Worm (Caenorhabditis elegans) whole organism, late embryonic: Measurements from ENCODE around the gene Y119D3B.14.
A peak's percentile ranks its signal among the peaks of the same experiment; 100 is the strongest.

Experiments
- C38D4.7 ChIP-seq: fragments of 200-800 bp; sonication (Bioruptor generic); optimal IDR thresholded peaks from 2 replicates; lab custom pipeline; 2018; ENCODE audit warnings: mild to moderate bottlenecking, missing genetic modification characterization, moderate library complexity, missing compliant biosample characterization
- F13H6.1 ChIP-seq: sonication (generic microtip); optimal IDR thresholded peaks from 2 replicates; lab custom pipeline; 2016; ENCODE audit warnings: missing genetic modification characterization, missing compliant biosample characterization
- K02D7.2 ChIP-seq: sonication (generic microtip); optimal IDR thresholded peaks from 2 replicates; lab custom pipeline; 2017; ENCODE audit warnings: mild to moderate bottlenecking, missing genetic modification characterization, missing compliant biosample characterization
- T23F11.4 ChIP-seq: fragments of 200-800 bp; sonication (Bioruptor generic); optimal IDR thresholded peaks from 2 replicates; lab custom pipeline; 2018; ENCODE audit warnings: mild to moderate bottlenecking, missing genetic modification characterization, missing compliant biosample characterization
- ahr-1 ChIP-seq: sonication (generic microtip); optimal IDR thresholded peaks from 2 replicates; lab custom pipeline; 2016; ENCODE audit warnings: missing genetic modification characterization, missing compliant biosample characterization
- ama-1 ChIP-seq: fragments of 150-350 bp; optimal IDR thresholded peaks from 2 replicates; lab custom pipeline; 2014
- ceh-14 ChIP-seq: sonication (generic microtip); optimal IDR thresholded peaks from 2 replicates; lab custom pipeline; 2016; ENCODE audit warnings: missing genotype, missing genetic modification characterization, missing compliant biosample characterization
- ceh-18 ChIP-seq: sonication (generic microtip); optimal IDR thresholded peaks from 2 replicates; lab custom pipeline; 2016; ENCODE audit warnings: missing genetic modification characterization, missing compliant biosample characterization
- ceh-19 ChIP-seq: fragments of 200-800 bp; sonication (Bioruptor generic); optimal IDR thresholded peaks from 2 replicates; lab custom pipeline; 2018; ENCODE audit warnings: mild to moderate bottlenecking, missing genetic modification characterization, missing compliant biosample characterization
- ceh-24 ChIP-seq: sonication (generic microtip); optimal IDR thresholded peaks from 2 replicates; lab custom pipeline; 2016; ENCODE audit warnings: mild to moderate bottlenecking, missing genetic modification characterization, missing compliant biosample characterization
- ceh-30 ChIP-seq: fragments of 150-350 bp; optimal IDR thresholded peaks from 2 replicates; lab custom pipeline; 2014; ENCODE audit warnings: missing biosample characterization, missing genetic modification characterization
- ceh-34 ChIP-seq: sonication (generic microtip); optimal IDR thresholded peaks from 2 replicates; lab custom pipeline; 2016; ENCODE audit warnings: mild to moderate bottlenecking, missing genetic modification characterization, missing compliant biosample characterization
- ceh-45 ChIP-seq: fragments of 200-800 bp; sonication (Bioruptor generic); IDR thresholded peaks from 2 replicates; pipeline ENCODE4 v1.3.6; 2022; ENCODE audit warnings: missing genetic modification reagents, missing genetic modification characterization, missing compliant biosample characterization
- ceh-48 ChIP-seq: sonication (generic microtip); optimal IDR thresholded peaks from 2 replicates; lab custom pipeline; 2016; ENCODE audit warnings: missing genetic modification characterization, inconsistent platforms, missing compliant biosample characterization
- ceh-6 ChIP-seq: fragments of 200-800 bp; sonication (Bioruptor generic); optimal IDR thresholded peaks from 2 replicates; lab custom pipeline; 2018; ENCODE audit warnings: mild to moderate bottlenecking, missing genetic modification characterization, missing compliant biosample characterization
- che-1 ChIP-seq: sonication (generic microtip); optimal IDR thresholded peaks from 2 replicates; lab custom pipeline; 2016; ENCODE audit warnings: mild to moderate bottlenecking, missing genetic modification characterization, missing compliant biosample characterization
- dve-1 ChIP-seq: sonication (generic microtip); optimal IDR thresholded peaks from 2 replicates; lab custom pipeline; 2017; ENCODE audit warnings: antibody characterized with exemption, mild to moderate bottlenecking, missing genetic modification characterization, missing compliant biosample characterization
- elt-2 ChIP-seq: sonication (generic microtip); optimal IDR thresholded peaks from 2 replicates; lab custom pipeline; 2016; ENCODE audit warnings: missing genetic modification reagents, missing genetic modification characterization, missing compliant biosample characterization
- elt-4 ChIP-seq: sonication (generic microtip); optimal IDR thresholded peaks from 2 replicates; lab custom pipeline; 2016; ENCODE audit warnings: missing genetic modification characterization, missing compliant biosample characterization
- fax-1 ChIP-seq: sonication (generic microtip); optimal IDR thresholded peaks from 2 replicates; lab custom pipeline; 2016; ENCODE audit warnings: missing genotype, missing genetic modification characterization, missing compliant biosample characterization
- fkh-10 ChIP-seq: fragments of 150-350 bp; optimal IDR thresholded peaks from 2 replicates; lab custom pipeline; 2014; ENCODE audit warnings: missing biosample characterization, missing genetic modification reagents, missing genetic modification characterization
- fkh-6 ChIP-seq: sonication (generic microtip); optimal IDR thresholded peaks from 2 replicates; lab custom pipeline; 2016; ENCODE audit warnings: missing genetic modification characterization, missing compliant biosample characterization
- hlh-13 ChIP-seq: fragments of 200-800 bp; sonication (Bioruptor generic); optimal IDR thresholded peaks from 2 replicates; lab custom pipeline; 2018; ENCODE audit warnings: mild to moderate bottlenecking, missing genetic modification characterization, missing compliant biosample characterization
- hlh-30 ChIP-seq: sonication (generic microtip); optimal IDR thresholded peaks from 2 replicates; lab custom pipeline; 2017; ENCODE audit warnings: antibody characterized with exemption, missing genetic modification characterization, missing compliant biosample characterization; ENCODE audit not compliant: insufficient read depth
- hlh-6 ChIP-seq: sonication (generic microtip); optimal IDR thresholded peaks from 2 replicates; lab custom pipeline; 2016; ENCODE audit warnings: missing genotype, missing genetic modification characterization, missing compliant biosample characterization
- lin-11 ChIP-seq: fragments of 200-800 bp; sonication (Bioruptor generic); optimal IDR thresholded peaks from 2 replicates; lab custom pipeline; 2018; ENCODE audit warnings: mild to moderate bottlenecking, missing genetic modification characterization, missing compliant biosample characterization
- madf-2 ChIP-seq: sonication (generic microtip); optimal IDR thresholded peaks from 2 replicates; lab custom pipeline; 2017; ENCODE audit warnings: missing genetic modification characterization, missing compliant biosample characterization
- mec-3 ChIP-seq: sonication (generic microtip); optimal IDR thresholded peaks from 2 replicates; lab custom pipeline; 2016; ENCODE audit warnings: borderline replicate concordance, missing genetic modification characterization, missing compliant biosample characterization
- nhr-232 ChIP-seq: sonication (generic microtip); optimal IDR thresholded peaks from 2 replicates; lab custom pipeline; 2016; ENCODE audit warnings: missing genetic modification characterization, missing compliant biosample characterization
- pha-2 ChIP-seq: sonication (generic microtip); optimal IDR thresholded peaks from 2 replicates; lab custom pipeline; 2017; ENCODE audit warnings: mild to moderate bottlenecking, missing genetic modification characterization, missing compliant biosample characterization
- pqm-1 ChIP-seq: sonication (generic microtip); optimal IDR thresholded peaks from 2 replicates; lab custom pipeline; 2016; ENCODE audit warnings: missing genetic modification characterization, missing compliant biosample characterization
- ref-2 ChIP-seq: sonication (generic microtip); optimal IDR thresholded peaks from 2 replicates; lab custom pipeline; 2016; ENCODE audit warnings: missing genetic modification characterization, missing compliant biosample characterization
- sdc-2 ChIP-seq: sonication (generic microtip); optimal IDR thresholded peaks from 2 replicates; lab custom pipeline; 2016; ENCODE audit warnings: missing genotype, missing genetic modification characterization, missing compliant biosample characterization
- sox-4 ChIP-seq: sonication (generic microtip); optimal IDR thresholded peaks from 2 replicates; lab custom pipeline; 2017; ENCODE audit warnings: mild to moderate bottlenecking, missing genetic modification characterization, inconsistent platforms, missing compliant biosample characterization
- syd-9 ChIP-seq: sonication (generic microtip); optimal IDR thresholded peaks from 2 replicates; lab custom pipeline; 2016; ENCODE audit warnings: mild to moderate bottlenecking, missing genetic modification characterization, moderate library complexity, missing compliant biosample characterization
- tbx-2 ChIP-seq: sonication (generic microtip); optimal IDR thresholded peaks from 2 replicates; lab custom pipeline; 2016; ENCODE audit warnings: missing genetic modification characterization, missing compliant biosample characterization
- tbx-7 ChIP-seq: sonication (generic microtip); optimal IDR thresholded peaks from 2 replicates; lab custom pipeline; 2016; ENCODE audit warnings: missing genotype, missing genetic modification characterization, missing compliant biosample characterization
- ttx-3 ChIP-seq: sonication (generic microtip); optimal IDR thresholded peaks from 2 replicates; lab custom pipeline; 2016; ENCODE audit warnings: missing genetic modification reagents, missing genetic modification characterization, missing compliant biosample characterization
- unc-86 ChIP-seq: sonication (generic microtip); optimal IDR thresholded peaks from 2 replicates; lab custom pipeline; 2016; ENCODE audit warnings: missing genetic modification characterization, missing compliant biosample characterization

The Y119D3B.14 gene

ce11 chrIII:1218221-1218620 is 24.6 kb upstream of the Y119D3B.14 start (continued):
- TF ChIP-seq hlh-30 (tag; lab: Kevin White, UChicago): no peak
- no peak for TF ChIP-seq fkh-10 (GFP tag; lab: Kevin White, UChicago)
- peak; percentile 29 for TF ChIP-seq ttx-3 (tag; lab: Kevin White, UChicago)

DNA sequence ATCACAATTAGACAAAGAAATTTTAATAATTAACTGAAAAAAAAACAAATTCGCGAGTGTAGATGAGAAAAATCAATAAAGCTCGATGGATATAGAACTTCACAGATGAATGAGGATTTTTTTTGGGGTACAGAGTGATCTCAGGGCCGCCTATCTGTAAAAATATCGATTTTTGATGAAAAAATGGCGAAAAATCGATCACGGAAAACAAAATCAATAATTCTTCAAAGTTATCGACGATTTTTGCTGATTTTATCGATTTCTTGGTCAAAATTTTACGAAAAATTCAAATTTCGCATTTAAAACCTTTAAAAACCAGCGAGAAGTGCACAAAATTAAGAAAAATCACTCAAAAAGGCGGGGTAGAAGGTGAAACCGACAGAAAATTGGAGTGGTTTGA is 22.5 kb upstream of the Y119D3B.14 start:
- TF ChIP-seq ahr-1 (tag; lab: Kevin White, UChicago) (no peak), ceh-34 (tag; lab: Kevin White, UChicago) (no peak), elt-4 (tag; lab: Kevin White, UChicago) (no peak), madf-2 (tag; lab: Kevin White, UChicago) (no peak), ceh-48 (tag; lab: Kevin White, UChicago) (no peak), ceh-14 (tag; lab: Kevin White, UChicago) (no peak), ceh-18 (no peak), ceh-24 (tag; lab: Kevin White, UChicago) (no peak)

DNA sequence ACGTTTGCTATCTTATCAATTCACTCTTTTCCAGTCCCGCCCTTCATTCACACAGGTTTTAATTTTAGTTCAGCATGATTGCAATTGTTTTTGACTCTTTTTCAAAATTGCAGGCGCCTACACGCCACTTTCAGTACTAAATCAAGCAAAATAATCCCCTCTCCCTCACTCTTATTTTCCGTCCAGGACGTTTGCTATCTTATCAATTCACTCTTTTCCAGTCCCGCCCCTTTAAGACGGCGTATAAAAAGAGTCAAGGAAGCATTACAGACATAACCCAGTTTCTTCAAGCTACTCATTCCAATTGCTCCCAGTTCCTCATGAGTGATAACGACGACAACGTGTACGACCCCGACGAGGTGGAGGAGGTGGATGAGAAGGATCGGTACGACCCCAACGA is 21.1 kb upstream of the Y119D3B.14 start, which contains the start of gene Y119D3B.21:
Gene Y119D3B.21, plus strand, starts transcription at position 321 of the 400 bp plus-strand sequence.
- TF ChIP-seq ceh-30 (tag; lab: Kevin White, UChicago): no peak
- no peak for TF ChIP-seq fax-1
- no peak for TF ChIP-seq syd-9 (tag; lab: Kevin White, UChicago)
- peak; percentile 77 for TF ChIP-seq pqm-1
- no peak for TF ChIP-seq sdc-2
- TF ChIP-seq elt-2 (tag; lab: Kevin White, UChicago): peak; percentile 10
- TF ChIP-seq che-1: no peak
- TF ChIP-seq madf-2 (tag; lab: Kevin White, UChicago): no peak
- no peak for TF ChIP-seq K02D7.2 (tag; lab: Kevin White, UChicago)
- TF ChIP-seq hlh-13 (GFP tag; lab: Kevin White, UChicago): no peak
- TF ChIP-seq ceh-6: no peak
- TF ChIP-seq hlh-6 (tag; lab: Kevin White, UChicago): no peak
- no peak for TF ChIP-seq fkh-6 (tag; lab: Kevin White, UChicago)

ce11 chrIII:1214121-1214673 is 20.6 kb upstream of the Y119D3B.14 start:
- no peak for TF ChIP-seq dve-1 (tag; lab: Kevin White, UChicago)
- TF ChIP-seq elt-2 (tag; lab: Kevin White, UChicago): no peak
- TF ChIP-seq ceh-14 (tag; lab: Kevin White, UChicago): no peak
- TF ChIP-seq ref-2 (tag; lab: Kevin White, UChicago): no peak
- no peak for TF ChIP-seq ceh-6
- TF ChIP-seq mec-3: no peak
- TF ChIP-seq ceh-45 (GFP tag; lab: Robert Waterston, UW): no peak
- TF ChIP-seq, all 69 proteins: peak for 0

DNA sequence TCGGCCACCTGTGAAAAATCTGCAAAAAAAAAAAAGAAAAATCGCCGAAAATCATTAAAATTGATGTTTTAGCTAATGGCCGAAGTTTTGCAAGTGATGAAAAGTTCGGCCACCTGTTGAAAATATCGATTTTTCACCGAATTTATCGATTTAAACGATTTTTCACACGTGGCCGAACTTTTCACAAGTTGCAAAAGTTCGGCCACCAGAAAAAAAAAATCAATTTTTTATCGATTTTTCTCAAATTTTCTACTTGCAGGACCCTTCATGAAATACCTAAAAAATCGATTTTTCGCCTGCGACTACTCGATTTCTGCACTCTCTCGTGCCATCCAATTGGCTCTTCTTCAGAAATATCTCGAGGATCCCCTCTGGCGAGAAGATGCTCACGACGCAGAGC is 17.0 kb upstream of the Y119D3B.14 start:
- TF ChIP-seq tbx-7 (no peak), fkh-10 (GFP tag; lab: Kevin White, UChicago) (no peak), elt-2 (tag; lab: Kevin White, UChicago) (no peak), madf-2 (tag; lab: Kevin White, UChicago) (no peak), ceh-48 (tag; lab: Kevin White, UChicago) (peak; percentile 6), C38D4.7 (GFP tag; lab: Kevin White, UChicago) (no peak), nhr-232 (tag; lab: Kevin White, UChicago) (no peak)

DNA sequence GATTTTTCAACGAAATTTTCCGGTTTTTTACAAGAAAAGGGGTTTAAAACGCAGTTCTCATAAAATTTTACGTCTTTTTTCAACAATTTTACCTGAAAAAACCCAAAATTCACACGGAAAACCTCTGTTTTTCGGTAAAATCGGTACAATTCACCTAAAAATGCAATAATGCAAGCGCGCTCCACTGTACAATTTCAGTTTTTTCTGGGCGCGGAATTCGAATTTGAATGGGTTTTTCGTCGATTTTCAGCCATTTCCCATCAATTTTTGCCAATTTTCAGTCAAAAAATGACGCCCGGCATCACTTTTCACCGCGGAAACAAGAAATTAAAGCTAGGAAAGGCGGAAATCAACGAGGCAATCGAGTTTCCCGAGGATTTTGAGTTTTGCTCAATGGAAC is 14.2 kb upstream of the Y119D3B.14 start, which contains the start of gene orc-3:
Gene orc-3, plus strand, starts transcription at position 282 of the 400 bp plus-strand sequence.
- no peak for TF ChIP-seq ceh-14 (tag; lab: Kevin White, UChicago)
- no peak for TF ChIP-seq sox-4
- no peak for TF ChIP-seq unc-86
- TF ChIP-seq ceh-19 (GFP tag; lab: Kevin White, UChicago): no peak
- TF ChIP-seq T23F11.4: no peak
- no peak for TF ChIP-seq F13H6.1 (tag; lab: Kevin White, UChicago)
- TF ChIP-seq hlh-6 (tag; lab: Kevin White, UChicago): no peak
- no peak for TF ChIP-seq K02D7.2 (tag; lab: Kevin White, UChicago)
- no peak for TF ChIP-seq ama-1 (lab: Kevin White, UChicago)
- TF ChIP-seq tbx-2 (tag; lab: Kevin White, UChicago): no peak
- no peak for TF ChIP-seq pha-2 (tag; lab: Kevin White, UChicago)
- TF ChIP-seq hlh-30 (tag; lab: Kevin White, UChicago): no peak
- no peak for TF ChIP-seq lin-11 (tag; lab: Kevin White, UChicago)
- TF ChIP-seq, all 69 proteins: peak for 0
